Worm (Caenorhabditis elegans) whole organism, mixed stage, embryonic: ENCODE results near the gene B0432.7.

Experiments
- ceh-43 ChIP-seq: fragments of 200-800 bp; sonication (Bioruptor generic); optimal IDR thresholded peaks from 2 replicates; lab custom pipeline; 2018; ENCODE audit warnings: mild to moderate bottlenecking, missing genetic modification characterization, moderate library complexity, missing compliant biosample characterization
- nhr-237 ChIP-seq: fragments of 150-350 bp; optimal IDR thresholded peaks from 2 replicates; lab custom pipeline; 2014; ENCODE audit warnings: missing biosample characterization, missing genetic modification characterization

- TF ChIP-seq nhr-237 (tag; lab: Kevin White, UChicago) (no peak), ceh-43 (GFP tag; lab: Kevin White, UChicago) (no peak)
These were observed 41.1 kb downstream of the B0432.7 start, which contains the start of gene Y43H11AL.1 for ce11 chrII:232641-233040.
